Worm (Caenorhabditis elegans) whole organism, L1 larva: ENCODE measurements around the gene M04B2.4.

ENCODE experiments used
- C04F5.9 ChIP-seq: sonication (generic microtip); optimal IDR thresholded peaks from 2 replicates; lab custom pipeline; 2016; ENCODE audit warnings: missing genetic modification characterization, missing compliant biosample characterization
- F16B12.6 ChIP-seq: fragments of 150-350 bp; optimal IDR thresholded peaks from 2 replicates; lab custom pipeline; 2014; ENCODE audit warnings: missing biosample characterization, missing genetic modification characterization
- alr-1 ChIP-seq: fragments of 200-800 bp; sonication (Bioruptor generic); optimal IDR thresholded peaks from 2 replicates; lab custom pipeline; 2018; ENCODE audit warnings: borderline replicate concordance, mild to moderate bottlenecking, missing genetic modification characterization, missing compliant biosample characterization
- aly-2 ChIP-seq: fragments of 150-350 bp; optimal IDR thresholded peaks from 2 replicates; lab custom pipeline; 2014; ENCODE audit warnings: missing biosample characterization, missing genetic modification characterization
- ama-1 ChIP-seq: fragments of 150-350 bp; optimal IDR thresholded peaks from 2 replicates; lab custom pipeline; 2014
- blmp-1 ChIP-seq: fragments of 150-350 bp; optimal IDR thresholded peaks from 2 replicates; lab custom pipeline; 2014; ENCODE audit warnings: missing biosample characterization, missing genetic modification characterization
- ceh-82 ChIP-seq, 3 experiments: fragments of 150-350 bp in 1 of 3; sonication (generic microtip) in 2 of 3; optimal IDR thresholded peaks; 2 replicates each; lab custom pipeline; 2014 to 2017; ENCODE audit warnings: missing biosample characterization in 3 of 3, missing genetic modification characterization in 3 of 3
- ceh-90 ChIP-seq: sonication (generic microtip); optimal IDR thresholded peaks from 2 replicates; lab custom pipeline; 2016; ENCODE audit warnings: missing genetic modification characterization, missing compliant biosample characterization
- efl-1 ChIP-seq, 4 experiments: fragments of 150-350 bp; optimal IDR thresholded peaks in 3 of 4; peaks in 1 of 4; 1 replicate in 1 of 4; 2 replicates in 3 of 4; lab custom pipeline; 2014; ENCODE audit warnings: missing biosample characterization in 2 of 4, missing genetic modification characterization in 2 of 4, missing genetic modification reagents in 2 of 4
- efl-3 ChIP-seq: fragments of 200-800 bp; sonication (Bioruptor generic); optimal IDR thresholded peaks from 2 replicates; lab custom pipeline; 2018; ENCODE audit warnings: mild to moderate bottlenecking, missing genetic modification characterization, missing compliant biosample characterization
- egl-27 ChIP-seq, 2 experiments: fragments of 150-350 bp in 1 of 2; sonication (generic microtip); optimal IDR thresholded peaks; 3 replicates each; lab custom pipeline; 2017 to 2018; ENCODE audit warnings: missing biosample characterization in 2 of 2, missing genetic modification characterization in 2 of 2, missing genetic modification reagents in 2 of 2
- elt-2 ChIP-seq: sonication (generic microtip); optimal IDR thresholded peaks from 2 replicates; lab custom pipeline; 2016; ENCODE audit warnings: missing genetic modification characterization, mild to moderate bottlenecking, inconsistent platforms, missing compliant biosample characterization, missing genetic modification reagents
- elt-3 ChIP-seq, 6 experiments: fragments of 150-350 bp in 1 of 6; sonication (generic microtip); optimal IDR thresholded peaks; 2 replicates each; lab custom pipeline; 2017 to 2018; ENCODE audit warnings: missing biosample characterization in 6 of 6, missing genetic modification characterization in 6 of 6, inconsistent platforms in 1 of 6
- grh-1 ChIP-seq: fragments of 200-800 bp; sonication (Bioruptor generic); IDR thresholded peaks from 2 replicates; pipeline ENCODE4 v1.3.6; 2022; ENCODE audit warnings: missing genetic modification reagents, missing genetic modification characterization, missing compliant biosample characterization
- isw-1 ChIP-seq: fragments of 200-800 bp; sonication (Bioruptor generic); IDR thresholded peaks from 2 replicates; pipeline ENCODE4 v1.3.6; 2022; ENCODE audit warnings: missing genetic modification characterization, missing compliant biosample characterization
- jun-1 ChIP-seq: fragments of 150-350 bp; optimal IDR thresholded peaks from 2 replicates; lab custom pipeline; 2014; ENCODE audit warnings: missing biosample characterization, missing genetic modification reagents, missing genetic modification characterization
- lin-14 ChIP-seq: fragments of 200-800 bp; sonication (Bioruptor generic); optimal IDR thresholded peaks from 2 replicates; lab custom pipeline; 2018; ENCODE audit warnings: mild to moderate bottlenecking, missing genetic modification characterization, moderate library complexity, missing compliant biosample characterization
- lin-15B ChIP-seq: fragments of 150-350 bp; sonication (generic microtip); optimal IDR thresholded peaks from 3 replicates; lab custom pipeline; 2014; ENCODE audit warnings: missing biosample characterization, missing genetic modification characterization
- lin-35 ChIP-seq, 2 experiments: fragments of 150-350 bp; optimal IDR thresholded peaks; 2 replicates each; lab custom pipeline; 2014; ENCODE audit warnings: missing biosample characterization in 2 of 2, missing genetic modification characterization in 2 of 2, missing genetic modification reagents in 2 of 2
- lin-39 ChIP-seq: fragments of 150-350 bp; optimal IDR thresholded peaks from 2 replicates; lab custom pipeline; 2014; ENCODE audit warnings: missing biosample characterization, missing genetic modification reagents, missing genetic modification characterization
- lir-3 ChIP-seq: sonication (generic microtip); optimal IDR thresholded peaks from 2 replicates; lab custom pipeline; 2016; ENCODE audit warnings: mild to moderate bottlenecking, missing genetic modification characterization, moderate library complexity, missing compliant biosample characterization; ENCODE audit not compliant: poor library complexity
- lsy-2 ChIP-seq, 2 experiments: fragments of 150-350 bp; optimal IDR thresholded peaks; 2 replicates each; lab custom pipeline; 2014; ENCODE audit warnings: missing biosample characterization in 2 of 2, missing genetic modification characterization in 2 of 2
- nhr-11 ChIP-seq: fragments of 150-350 bp; optimal IDR thresholded peaks from 2 replicates; lab custom pipeline; 2014; ENCODE audit warnings: missing biosample characterization, missing genetic modification characterization
- nhr-12 ChIP-seq: sonication (generic microtip); optimal IDR thresholded peaks from 2 replicates; lab custom pipeline; 2017; ENCODE audit warnings: missing biosample characterization, missing genetic modification characterization
- nhr-19 ChIP-seq: fragments of 200-800 bp; sonication (Bioruptor generic); conservative IDR thresholded peaks from 2 replicates; pipeline ENCODE4 v1.3.6; 2022; ENCODE audit warnings: missing genetic modification characterization, missing compliant biosample characterization
- nhr-20 ChIP-seq: sonication (generic microtip); optimal IDR thresholded peaks from 2 replicates; lab custom pipeline; 2016; ENCODE audit warnings: mild to moderate bottlenecking, missing genetic modification characterization, missing compliant biosample characterization
- nhr-237 ChIP-seq: fragments of 150-350 bp; optimal IDR thresholded peaks from 2 replicates; lab custom pipeline; 2014; ENCODE audit warnings: missing biosample characterization, missing genetic modification characterization
- nhr-71 ChIP-seq: sonication (generic microtip); optimal IDR thresholded peaks from 2 replicates; lab custom pipeline; 2016; ENCODE audit warnings: mild to moderate bottlenecking, missing genetic modification characterization, moderate library complexity, missing compliant biosample characterization
- nhr-77 ChIP-seq: fragments of 150-350 bp; optimal IDR thresholded peaks from 2 replicates; lab custom pipeline; 2014; ENCODE audit warnings: missing biosample characterization, missing genetic modification characterization
- nhr-85 ChIP-seq: sonication (generic microtip); peaks from one replicate; lab custom pipeline; 2016; ENCODE audit warnings: missing genetic modification characterization, inconsistent platforms, missing compliant biosample characterization
- nhr-90 ChIP-seq: sonication (generic microtip); optimal IDR thresholded peaks from 2 replicates; lab custom pipeline; 2016; ENCODE audit warnings: mild to moderate bottlenecking, missing genetic modification characterization, missing compliant biosample characterization; ENCODE audit not compliant: poor library complexity
- pag-3 ChIP-seq: sonication (generic microtip); optimal IDR thresholded peaks from 2 replicates; lab custom pipeline; 2017; ENCODE audit warnings: missing genetic modification characterization, mild to moderate bottlenecking, missing compliant biosample characterization, antibody characterized with exemption, borderline replicate concordance; ENCODE audit not compliant: insufficient read depth
- pax-3 ChIP-seq: fragments of 200-800 bp; sonication (Bioruptor generic); optimal IDR thresholded peaks from 2 replicates; lab custom pipeline; 2018; ENCODE audit warnings: mild to moderate bottlenecking, missing genetic modification characterization, moderate library complexity, missing compliant biosample characterization
- pqm-1 ChIP-seq: sonication (generic microtip); optimal IDR thresholded peaks from 3 replicates; lab custom pipeline; 2017; ENCODE audit warnings: missing biosample characterization, missing genetic modification characterization
- rnt-1 ChIP-seq: sonication (generic microtip); optimal IDR thresholded peaks from 2 replicates; lab custom pipeline; 2016; ENCODE audit warnings: mild to moderate bottlenecking, missing genetic modification characterization, moderate library complexity, missing compliant biosample characterization
- snpc-4 ChIP-seq: fragments of 150-350 bp; optimal IDR thresholded peaks from 2 replicates; lab custom pipeline; 2014; ENCODE audit warnings: missing biosample characterization, missing genetic modification characterization
- snu-23 ChIP-seq: sonication (generic microtip); optimal IDR thresholded peaks from 2 replicates; lab custom pipeline; 2016; ENCODE audit warnings: missing genetic modification characterization, missing compliant biosample characterization
- swsn-7 ChIP-seq: sonication (generic microtip); optimal IDR thresholded peaks from 2 replicates; lab custom pipeline; 2016; ENCODE audit warnings: missing genetic modification characterization, missing compliant biosample characterization
- tbx-2 ChIP-seq: sonication (generic microtip); optimal IDR thresholded peaks from 2 replicates; lab custom pipeline; 2016; ENCODE audit warnings: missing genetic modification characterization, missing compliant biosample characterization
- tlp-1 ChIP-seq: fragments of 150-350 bp; optimal IDR thresholded peaks from 2 replicates; lab custom pipeline; 2014; ENCODE audit warnings: missing biosample characterization, missing genetic modification characterization
- unc-130 ChIP-seq: fragments of 150-350 bp; optimal IDR thresholded peaks from 2 replicates; lab custom pipeline; 2017; ENCODE audit warnings: missing biosample characterization, missing genetic modification characterization, inconsistent platforms
- unc-62 ChIP-seq: fragments of 150-350 bp; optimal IDR thresholded peaks from 2 replicates; lab custom pipeline; 2014; ENCODE audit warnings: missing biosample characterization, missing genetic modification reagents, missing genetic modification characterization
- vab-15 ChIP-seq: sonication (generic microtip); optimal IDR thresholded peaks from 2 replicates; lab custom pipeline; 2017; ENCODE audit warnings: missing genotype, mild to moderate bottlenecking, missing genetic modification characterization, missing compliant biosample characterization
- xbp-1 ChIP-seq: sonication (generic microtip); optimal IDR thresholded peaks from 2 replicates; lab custom pipeline; 2016; ENCODE audit warnings: missing genetic modification characterization, missing compliant biosample characterization
- zag-1 ChIP-seq: fragments of 150-350 bp; optimal IDR thresholded peaks from 2 replicates; lab custom pipeline; 2014; ENCODE audit warnings: missing biosample characterization, missing genetic modification characterization

The M04B2.4 gene

DNA sequence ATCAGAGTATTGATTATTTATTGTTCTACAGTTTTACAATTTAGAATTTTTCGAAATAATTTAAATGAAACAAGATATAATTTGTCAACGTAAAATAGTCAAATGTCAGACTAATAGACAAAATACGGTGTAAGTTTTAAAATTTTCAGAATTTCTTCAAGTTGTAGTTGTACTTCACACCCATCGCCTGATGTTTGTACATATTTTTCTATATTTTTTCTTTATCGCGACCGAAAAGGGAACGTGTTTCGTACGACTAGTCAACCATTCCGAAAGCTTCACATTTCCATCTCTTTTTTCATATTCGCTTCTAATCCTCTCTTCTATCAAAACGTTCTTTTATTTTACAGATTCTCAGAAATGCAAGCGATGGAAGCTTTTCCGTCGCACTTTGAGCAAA, 16.4 kb downstream of the M04B2.4 start, which contains the start of gene twk-25:
Gene twk-25, plus strand, starts transcription at position 301 of the 400 bp plus-strand sequence.
- no peak for TF ChIP-seq efl-1 (optimal IDR thresholded peaks at IDR 0.05; lab: Kevin White, UChicago)
- TF ChIP-seq efl-1 (GFP tag; optimal IDR thresholded peaks at IDR 0.05 in 1 of 2; lab: Kevin White, UChicago): no peak
- TF ChIP-seq nhr-77 (tag; lab: Kevin White, UChicago): no peak
- TF ChIP-seq elt-2 (tag; lab: Kevin White, UChicago): no peak
- TF ChIP-seq lin-39 (tag; lab: Kevin White, UChicago): no peak
- TF ChIP-seq, all 84 proteins: peak for 0

DNA sequence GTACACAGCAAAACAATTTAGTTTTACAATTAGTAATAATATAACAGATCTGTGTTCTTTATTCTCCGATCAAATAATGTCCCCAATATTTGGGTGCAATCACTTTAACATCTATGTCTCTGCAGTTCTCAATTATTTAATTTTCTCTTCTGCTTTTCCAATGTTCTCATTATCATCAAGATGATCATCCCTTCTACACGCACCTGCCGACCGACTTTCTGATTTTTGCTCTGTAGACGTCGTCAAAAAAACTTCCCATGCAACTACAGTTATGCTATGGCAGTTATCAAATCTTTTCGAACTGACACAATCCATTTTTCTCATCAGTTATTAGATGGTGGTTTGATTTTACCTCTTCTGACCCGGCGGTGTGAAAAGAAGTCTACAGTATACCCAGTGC, 17.2 kb downstream of the M04B2.4 start:
- TF ChIP-seq snu-23 (GFP tag; lab: Kevin White, UChicago) (peak; percentile 21), nhr-19 (0 out of 2 replicates have a peak, but pooled peaks have one; percentile 3), grh-1 (GFP tag; lab: Robert Waterston, UW) (no peak), C04F5.9 (tag; lab: Kevin White, UChicago) (no peak), blmp-1 (tag; lab: Kevin White, UChicago) (peak; percentile 34), nhr-12 (no peak), tbx-2 (tag; lab: Kevin White, UChicago) (peak; percentile 5), pax-3 (tag; lab: Kevin White, UChicago) (no peak), jun-1 (tag; lab: Kevin White, UChicago) (no peak), nhr-85 (peak; percentile 75), nhr-20 (tag; lab: Kevin White, UChicago) (peak; percentile 40), lin-14 (peak; percentile 17), lin-15B (no peak), unc-130 (tag; lab: Kevin White, UChicago) (peak; percentile 24), egl-27 (tag; optimal IDR thresholded peaks at IDR 0.05; lab: Kevin White, UChicago) (no peak), efl-1 (optimal IDR thresholded peaks at IDR 0.05; lab: Kevin White, UChicago) (no peak), efl-1 (GFP tag; optimal IDR thresholded peaks at IDR 0.05 in 1 of 2; lab: Kevin White, UChicago) (no peak), nhr-90 (peak; percentile 8), elt-3 (tag; optimal IDR thresholded peaks at IDR 0.05; lab: Kevin White, UChicago) (peak in 2 of 6 experiments; percentile 10 to 16), nhr-71 (tag; lab: Kevin White, UChicago) (peak; percentile 25), snpc-4 (no peak)

DNA sequence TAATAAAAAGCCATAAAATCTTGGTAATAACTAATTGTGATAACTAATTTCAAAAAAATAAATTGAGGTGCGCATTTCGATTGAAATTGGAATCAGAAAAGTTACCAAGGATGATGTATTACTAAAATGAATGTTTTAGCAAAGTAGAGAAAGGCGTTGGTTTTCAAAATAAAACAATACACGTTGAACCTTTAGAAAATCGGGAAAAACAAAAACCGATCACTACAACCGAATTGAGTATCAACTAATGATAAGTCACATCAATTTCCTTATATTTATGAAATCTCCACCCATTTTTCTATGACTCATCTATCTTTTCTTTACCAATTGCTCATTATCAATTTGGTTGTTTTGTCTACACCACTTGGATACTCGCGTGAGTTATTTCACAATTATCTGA, 20.4 kb downstream of the M04B2.4 start, which contains the start of gene H21P03.10:
Gene H21P03.10, plus strand, starts transcription at position 301 of the 400 bp plus-strand sequence.
- TF ChIP-seq tlp-1 (tag; lab: Kevin White, UChicago) (no peak), nhr-11 (tag; lab: Kevin White, UChicago) (no peak), ceh-82 (tag; optimal IDR thresholded peaks at IDR 0.05; lab: Kevin White, UChicago) (no peak), vab-15 (tag; lab: Kevin White, UChicago) (no peak), pag-3 (tag; lab: Kevin White, UChicago) (no peak), lsy-2 (tag; optimal IDR thresholded peaks at IDR 0.05; lab: Kevin White, UChicago) (no peak), rnt-1 (tag; lab: Kevin White, UChicago) (no peak), xbp-1 (no peak), ama-1 (lab: Kevin White, UChicago) (no peak), nhr-19 (no peak), pax-3 (tag; lab: Kevin White, UChicago) (no peak), unc-62 (no peak), pqm-1 (tag; lab: Kevin White, UChicago) (no peak), lin-35 (GFP tag; optimal IDR thresholded peaks at IDR 0.05; lab: Kevin White, UChicago) (no peak), F16B12.6 (no peak), elt-2 (tag; lab: Kevin White, UChicago) (no peak)
- TF ChIP-seq, all 84 proteins: peak for 0

DNA sequence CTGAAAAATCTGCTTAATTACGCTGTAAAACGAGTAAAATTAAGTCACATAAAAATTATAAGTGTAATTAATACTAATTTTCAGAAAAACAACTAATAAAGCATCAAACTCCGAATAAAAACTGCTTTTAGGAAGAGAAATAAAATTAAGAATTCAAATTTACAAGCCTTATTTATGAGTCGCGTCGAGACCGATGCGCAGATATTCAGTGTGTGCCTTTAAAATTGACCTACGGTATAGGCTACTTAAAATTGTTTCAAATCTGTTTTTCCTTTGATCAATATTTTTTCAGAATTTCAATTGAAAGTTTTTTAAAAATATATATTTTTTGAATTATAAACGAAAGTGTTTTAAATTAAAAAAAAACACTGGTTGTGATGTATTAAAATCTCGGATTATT, 22.7 kb downstream of the M04B2.4 start, which contains the start of gene sms-1:
Gene sms-1, minus strand, starts transcription at position 6 of the 400 bp plus-strand sequence.
- TF ChIP-seq aly-2 (no peak), efl-1 (optimal IDR thresholded peaks at IDR 0.05; lab: Kevin White, UChicago) (no peak), efl-1 (GFP tag; optimal IDR thresholded peaks at IDR 0.05 in 1 of 2; lab: Kevin White, UChicago) (no peak), nhr-12 (no peak), swsn-7 (no peak), ceh-90 (tag; lab: Kevin White, UChicago) (no peak), egl-27 (tag; optimal IDR thresholded peaks at IDR 0.05; lab: Kevin White, UChicago) (no peak), efl-3 (GFP tag; lab: Kevin White, UChicago) (no peak), lir-3 (no peak), zag-1 (tag; lab: Kevin White, UChicago) (no peak), ama-1 (lab: Kevin White, UChicago) (no peak), tlp-1 (tag; lab: Kevin White, UChicago) (no peak), vab-15 (tag; lab: Kevin White, UChicago) (no peak), nhr-85 (no peak), nhr-237 (tag; lab: Kevin White, UChicago) (no peak), isw-1 (GFP tag; lab: Robert Waterston, UW) (no peak), grh-1 (GFP tag; lab: Robert Waterston, UW) (no peak), alr-1 (tag; lab: Kevin White, UChicago) (no peak)
- TF ChIP-seq, all 84 proteins: peak for 0
